Worm (Caenorhabditis elegans) whole organism, L1 larva: ENCODE results near the gene Y105C5A.24.

Source experiments
- dsc-1 ChIP-seq: sonication (generic microtip); optimal IDR thresholded peaks from 2 replicates; lab custom pipeline; 2016; ENCODE audit warnings: mild to moderate bottlenecking, missing genetic modification characterization, missing compliant biosample characterization
- skn-1 ChIP-seq: fragments of 150-350 bp; optimal IDR thresholded peaks from 2 replicates; lab custom pipeline; 2014; ENCODE audit warnings: missing biosample characterization, missing genetic modification characterization
- tlp-1 ChIP-seq: fragments of 150-350 bp; optimal IDR thresholded peaks from 2 replicates; lab custom pipeline; 2014; ENCODE audit warnings: missing biosample characterization, missing genetic modification characterization

DNA sequence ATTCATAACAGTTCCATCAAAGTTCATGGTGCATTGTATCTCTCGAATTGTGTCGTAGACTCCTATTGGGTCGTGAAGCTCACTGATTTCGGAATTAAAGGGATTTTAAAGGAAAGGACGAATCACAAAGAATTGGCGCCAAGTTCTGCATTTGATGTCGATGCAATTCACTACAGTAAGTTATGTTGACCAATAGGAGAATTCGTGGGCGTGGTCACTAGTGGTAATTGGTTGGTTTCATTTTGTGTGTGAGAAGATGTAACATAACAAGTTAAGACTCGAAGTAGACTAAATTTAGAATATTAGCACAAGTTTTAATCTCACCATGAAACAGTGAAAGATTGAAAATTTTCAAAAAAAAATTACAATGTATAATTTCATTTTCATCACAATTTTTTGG is 28.6 kb downstream of the Y105C5A.24 start:
- no peak for TF ChIP-seq dsc-1 (tag; lab: Kevin White, UChicago)
- no peak for TF ChIP-seq tlp-1 (tag; lab: Kevin White, UChicago)
- no peak for TF ChIP-seq skn-1 (tag; lab: Kevin White, UChicago)
